Worm (Caenorhabditis elegans) whole organism, late embryonic: ENCODE measurements around the gene gtap-2.

ENCODE experiments used
- ceh-9 ChIP-seq: sonication (generic microtip); optimal IDR thresholded peaks from 2 replicates; lab custom pipeline; 2016; ENCODE audit warnings: mild to moderate bottlenecking, missing genetic modification characterization, inconsistent platforms, missing compliant biosample characterization
- elt-2 ChIP-seq: sonication (generic microtip); optimal IDR thresholded peaks from 2 replicates; lab custom pipeline; 2016; ENCODE audit warnings: missing genetic modification reagents, missing genetic modification characterization, missing compliant biosample characterization

DNA sequence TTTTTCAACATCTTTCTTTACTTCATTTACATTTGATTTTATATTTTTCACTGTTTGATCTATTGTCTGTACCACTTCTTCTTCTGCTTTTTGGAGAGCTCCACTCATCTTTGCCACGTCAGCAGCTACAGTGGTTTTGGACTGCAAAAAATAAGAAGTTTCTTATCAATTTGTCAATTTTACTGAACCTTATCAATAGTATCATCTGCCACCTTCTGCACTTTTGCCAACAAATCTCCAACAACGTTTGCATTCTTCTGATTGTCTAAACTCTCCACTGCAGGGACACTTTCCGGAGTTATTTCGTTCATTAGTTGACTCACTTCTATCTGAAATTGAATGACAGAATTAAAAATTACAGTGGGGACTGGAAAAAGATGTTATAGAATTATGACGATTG lies 21.6 kb upstream of the gtap-2 start:
- TF ChIP-seq ceh-9 (tag; lab: Kevin White, UChicago) (no peak), elt-2 (tag; lab: Kevin White, UChicago) (peak; percentile 79)
